Worm (Caenorhabditis elegans): ENCODE data around the gene gmap-2.

ce11 chrX:12926998-12927397 is 16.1 kb downstream of the gmap-2 start:
- TF ChIP-seq pqm-1 (tag; optimal IDR thresholded peaks at IDR 0.05) (no peak), fos-1 (tag; optimal IDR thresholded peaks at IDR 0.05) (no peak), nhr-12 (tag; optimal IDR thresholded peaks at IDR 0.05) (no peak), nhr-77 (tag; optimal IDR thresholded peaks at IDR 0.05) (no peak), fkh-10 (GFP tag; optimal IDR thresholded peaks at IDR 0.05) (no peak), unc-39 (tag; optimal IDR thresholded peaks at IDR 0.05) (no peak), nfya-1 (tag; optimal IDR thresholded peaks at IDR 0.05; ENCODE audit: insufficient read depth) (no peak), lsy-12 (tag; optimal IDR thresholded peaks at IDR 0.05) (no peak), egl-5 (tag; optimal IDR thresholded peaks at IDR 0.05) (no peak)

Data from whole organism, L3 larva.